Worm (Caenorhabditis elegans) whole organism, mixed stage, embryonic: ENCODE data around the gene Y105C5A.1268.
"Not testable (repeated sequence)": the region's sequence is repeated elsewhere in the genome, so short reads cannot be mapped to it uniquely, and the experiment has no call there.

Experiments
- M03D4.4 ChIP-seq: sonication (generic microtip); optimal IDR thresholded peaks from 2 replicates; lab custom pipeline; 2017; ENCODE audit warnings: mild to moderate bottlenecking, missing genetic modification characterization, missing compliant biosample characterization
- bed-3 ChIP-seq: fragments of 200-800 bp; sonication (Bioruptor generic); optimal IDR thresholded peaks from 3 replicates; lab custom pipeline; 2018; ENCODE audit warnings: mild to moderate bottlenecking, missing genetic modification characterization, moderate library complexity, missing compliant biosample characterization
- blmp-1 ChIP-seq: fragments of 150-350 bp; optimal IDR thresholded peaks from 2 replicates; lab custom pipeline; 2014; ENCODE audit warnings: missing biosample characterization, missing genetic modification characterization
- ceh-39 ChIP-seq: fragments of 150-350 bp; optimal IDR thresholded peaks from 2 replicates; lab custom pipeline; 2014; ENCODE audit warnings: missing biosample characterization, missing genetic modification characterization
- ceh-83 ChIP-seq: fragments of 200-800 bp; sonication (Bioruptor generic); optimal IDR thresholded peaks from 2 replicates; lab custom pipeline; 2018; ENCODE audit warnings: mild to moderate bottlenecking, missing genetic modification characterization, missing compliant biosample characterization
- ces-1 ChIP-seq: fragments of 150-350 bp; optimal IDR thresholded peaks from 2 replicates; lab custom pipeline; 2014; ENCODE audit warnings: missing biosample characterization, missing genetic modification reagents, missing genetic modification characterization
- cnd-1 ChIP-seq: fragments of 200-800 bp; sonication (Bioruptor generic); optimal IDR thresholded peaks from 2 replicates; lab custom pipeline; 2018; ENCODE audit warnings: mild to moderate bottlenecking, missing genetic modification characterization, missing compliant biosample characterization
- drap-1 ChIP-seq: fragments of 200-800 bp; sonication (Bioruptor generic); optimal IDR thresholded peaks from 3 replicates; lab custom pipeline; 2018; ENCODE audit warnings: mild to moderate bottlenecking, missing genetic modification characterization, missing compliant biosample characterization
- elt-1 ChIP-seq: sonication (generic microtip); optimal IDR thresholded peaks from 2 replicates; lab custom pipeline; 2017; ENCODE audit warnings: missing genetic modification characterization, mild to moderate bottlenecking, missing compliant biosample characterization, antibody characterized with exemption, moderate library complexity, borderline replicate concordance; ENCODE audit not compliant: insufficient read depth
- elt-3 ChIP-seq: fragments of 150-350 bp; optimal IDR thresholded peaks from 2 replicates; lab custom pipeline; 2014; ENCODE audit warnings: missing biosample characterization, missing genetic modification characterization
- flh-1 ChIP-seq: fragments of 200-800 bp; sonication (Bioruptor generic); optimal IDR thresholded peaks from 2 replicates; lab custom pipeline; 2018; ENCODE audit warnings: mild to moderate bottlenecking, missing genetic modification characterization, moderate library complexity, missing compliant biosample characterization
- ham-2 ChIP-seq: fragments of 200-800 bp; sonication (Bioruptor generic); optimal IDR thresholded peaks from 2 replicates; lab custom pipeline; 2018; ENCODE audit warnings: mild to moderate bottlenecking, missing genetic modification characterization, missing compliant biosample characterization
- hlh-1 ChIP-seq: fragments of 150-350 bp; optimal IDR thresholded peaks from 2 replicates; lab custom pipeline; 2014; ENCODE audit warnings: missing biosample characterization, missing genetic modification reagents, missing genetic modification characterization
- lin-13 ChIP-seq: fragments of 150-350 bp; optimal IDR thresholded peaks from 2 replicates; lab custom pipeline; 2014; ENCODE audit warnings: missing biosample characterization, missing genetic modification characterization
- lin-32 ChIP-seq: fragments of 200-800 bp; sonication (Bioruptor generic); optimal IDR thresholded peaks from 2 replicates; lab custom pipeline; 2018; ENCODE audit warnings: mild to moderate bottlenecking, missing genetic modification characterization, missing compliant biosample characterization
- mls-2 ChIP-seq: sonication (generic microtip); optimal IDR thresholded peaks from 2 replicates; lab custom pipeline; 2016; ENCODE audit warnings: mild to moderate bottlenecking, missing genetic modification characterization, moderate library complexity, missing compliant biosample characterization
- nhr-2 ChIP-seq: fragments of 150-350 bp; optimal IDR thresholded peaks from 2 replicates; lab custom pipeline; 2014; ENCODE audit warnings: missing biosample characterization, missing genetic modification characterization
- nhr-237 ChIP-seq: fragments of 150-350 bp; optimal IDR thresholded peaks from 2 replicates; lab custom pipeline; 2014; ENCODE audit warnings: missing biosample characterization, missing genetic modification characterization
- nhr-28 ChIP-seq: fragments of 150-350 bp; optimal IDR thresholded peaks from 2 replicates; lab custom pipeline; 2014; ENCODE audit warnings: missing biosample characterization, missing genetic modification characterization
- nhr-76 ChIP-seq: sonication (generic microtip); optimal IDR thresholded peaks from 2 replicates; lab custom pipeline; 2017; ENCODE audit warnings: missing biosample characterization, missing genetic modification characterization
- snpc-4 ChIP-seq: fragments of 150-350 bp; optimal IDR thresholded peaks from 2 replicates; lab custom pipeline; 2014; ENCODE audit warnings: missing biosample characterization, missing genetic modification characterization
- sptf-1 ChIP-seq: sonication (generic microtip); optimal IDR thresholded peaks from 2 replicates; lab custom pipeline; 2017; ENCODE audit warnings: mild to moderate bottlenecking, missing genetic modification characterization, moderate library complexity, missing compliant biosample characterization
- tbx-8 ChIP-seq: fragments of 200-800 bp; sonication (Bioruptor generic); optimal IDR thresholded peaks from 2 replicates; lab custom pipeline; 2018; ENCODE audit warnings: mild to moderate bottlenecking, missing genetic modification characterization, moderate library complexity, missing compliant biosample characterization
- unc-120 ChIP-seq: sonication (generic microtip); optimal IDR thresholded peaks from 2 replicates; lab custom pipeline; 2017; ENCODE audit warnings: missing genetic modification characterization, missing compliant biosample characterization; ENCODE audit not compliant: poor library complexity, severe bottlenecking
- unc-39 ChIP-seq: fragments of 150-350 bp; optimal IDR thresholded peaks from 2 replicates; lab custom pipeline; 2014; ENCODE audit warnings: missing biosample characterization, missing genetic modification characterization
- unc-62 ChIP-seq: fragments of 150-350 bp; optimal IDR thresholded peaks from 2 replicates; lab custom pipeline; 2014; ENCODE audit warnings: missing biosample characterization, missing genetic modification reagents, missing genetic modification characterization
- zip-8 ChIP-seq: fragments of 150-350 bp; optimal IDR thresholded peaks from 2 replicates; lab custom pipeline; 2014; ENCODE audit warnings: missing biosample characterization, missing genetic modification characterization
- ztf-11 ChIP-seq: fragments of 150-350 bp; optimal IDR thresholded peaks from 2 replicates; lab custom pipeline; 2014; ENCODE audit warnings: missing biosample characterization, missing genetic modification characterization

Gene Y105C5A.1268

ce11 chrIV:15688524-15689479 lies 42.5 kb upstream of the Y105C5A.1268 start, which contains the start of gene Y105C5A.15:
Gene Y105C5A.15, plus strand, starts transcription at chrIV:15689201.
- TF ChIP-seq nhr-237 (tag; lab: Kevin White, UChicago), result no peak
- no peak for TF ChIP-seq nhr-76 (tag; lab: Kevin White, UChicago)
- no peak for TF ChIP-seq lin-13 (tag; lab: Kevin White, UChicago)
- TF ChIP-seq unc-62, result no peak
- TF ChIP-seq ham-2 (GFP tag; lab: Kevin White, UChicago), result no peak
- TF ChIP-seq lin-32, result no peak
- no peak for TF ChIP-seq snpc-4
- TF ChIP-seq M03D4.4, result no peak
- TF ChIP-seq zip-8 (tag; lab: Kevin White, UChicago), result no peak
- TF ChIP-seq hlh-1 (tag; lab: Kevin White, UChicago), result no peak
- no peak for TF ChIP-seq elt-3 (tag; lab: Kevin White, UChicago)
- no peak for TF ChIP-seq mls-2
- no peak for TF ChIP-seq elt-1 (tag; lab: Kevin White, UChicago)
- no peak for TF ChIP-seq nhr-2 (tag; lab: Kevin White, UChicago)
- no peak for TF ChIP-seq sptf-1 (tag; lab: Kevin White, UChicago)

ce11 chrIV:15687825-15688224 lies 41.6 kb upstream of the Y105C5A.1268 start:
- no peak for TF ChIP-seq nhr-2 (tag; lab: Kevin White, UChicago)
- no peak for TF ChIP-seq flh-1 (GFP tag; lab: Kevin White, UChicago)
- TF ChIP-seq ceh-83 (GFP tag; lab: Kevin White, UChicago), result no peak
- no peak for TF ChIP-seq zip-8 (tag; lab: Kevin White, UChicago)
- no peak for TF ChIP-seq lin-13 (tag; lab: Kevin White, UChicago)
- TF ChIP-seq ces-1, result no peak
- no peak for TF ChIP-seq elt-1 (tag; lab: Kevin White, UChicago)
- no peak for TF ChIP-seq unc-39 (tag; lab: Kevin White, UChicago)
- no peak for TF ChIP-seq tbx-8 (GFP tag; lab: Kevin White, UChicago)
- TF ChIP-seq ztf-11 (tag; lab: Kevin White, UChicago), result no peak
- TF ChIP-seq lin-32, result no peak
- no peak for TF ChIP-seq unc-120 (tag; lab: Kevin White, UChicago)
- no peak for TF ChIP-seq sptf-1 (tag; lab: Kevin White, UChicago)
- TF ChIP-seq ceh-39, result no peak
- TF ChIP-seq nhr-28 (tag; lab: Kevin White, UChicago), result no peak
- no peak for TF ChIP-seq drap-1 (GFP tag; lab: Kevin White, UChicago)

DNA sequence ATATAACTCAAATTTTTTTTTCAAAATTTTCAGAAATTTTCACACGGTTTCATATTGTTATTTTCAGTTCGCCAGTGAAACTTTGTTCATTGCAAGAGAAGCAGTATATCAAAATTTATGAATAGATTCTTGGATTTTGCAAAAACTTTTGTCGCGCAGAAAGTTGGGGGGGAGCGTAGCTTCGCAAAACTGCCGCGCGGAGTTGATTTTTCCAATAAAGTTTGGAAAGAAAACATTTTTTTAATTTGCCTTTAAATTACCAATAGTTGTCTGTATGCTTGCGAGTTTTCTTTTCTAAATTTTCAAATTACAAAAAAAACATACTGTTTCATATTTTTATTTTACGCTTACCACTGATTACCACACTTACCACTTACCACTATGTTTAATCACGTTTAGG lies 40.0 kb upstream of the Y105C5A.1268 start:
- no peak for TF ChIP-seq ceh-39

DNA sequence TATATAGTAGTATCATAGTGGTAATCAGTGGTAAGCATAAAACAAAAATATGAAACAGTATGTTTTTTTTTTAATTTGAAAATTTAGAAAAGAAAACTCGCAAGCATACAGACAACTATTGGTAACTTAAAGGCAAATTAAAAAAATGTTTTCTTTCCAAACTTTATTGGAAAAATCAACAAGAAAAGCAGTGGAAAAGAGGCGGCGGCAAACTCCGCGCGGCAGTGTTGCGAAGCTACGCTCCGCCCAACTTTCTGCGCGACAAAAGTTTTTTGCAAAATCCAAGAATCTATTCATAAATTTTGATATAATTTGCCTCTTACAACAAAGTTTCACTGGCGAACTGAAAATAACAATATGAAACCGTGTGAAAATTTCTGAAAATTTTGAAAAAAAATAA lies 38.3 kb upstream of the Y105C5A.1268 start:
- TF ChIP-seq cnd-1 (tag; lab: Kevin White, UChicago) (no peak), hlh-1 (tag; lab: Kevin White, UChicago) (no peak), nhr-28 (tag; lab: Kevin White, UChicago) (no peak), bed-3 (GFP tag; lab: Kevin White, UChicago) (no peak), nhr-2 (tag; lab: Kevin White, UChicago) (no peak), nhr-76 (tag; lab: Kevin White, UChicago) (no peak), tbx-8 (GFP tag; lab: Kevin White, UChicago) (no peak), blmp-1 (tag; lab: Kevin White, UChicago) (no peak)
- TF ChIP-seq, all 35 proteins: peak for 0

- TF ChIP-seq hlh-1 (tag; lab: Kevin White, UChicago); ces-1; unc-62: not testable (repeated sequence)
Measured at ce11 chrIV:15681445-15681844, 35.2 kb upstream of the Y105C5A.1268 start, which contains the start of gene Y105C5A.26. Gene Y105C5A.26, minus strand, starts transcription at chrIV:15681545.
